Fruit fly (Drosophila melanogaster): ENCODE measurements around the gene CG14570.

CG14570 gene

dm6 chr3L:21694647-21695046, 35.6 kb downstream of the CG14570 start:
- TF ChIP-seq pan (optimal IDR thresholded peaks at IDR 0.05) (no peak), EcR (GFP tag; optimal IDR thresholded peaks at IDR 0.05) (no peak), Dll (optimal IDR thresholded peaks at IDR 0.05) (no peak), usp (GFP tag; optimal IDR thresholded peaks at IDR 0.05) (no peak), CG8478 (optimal IDR thresholded peaks at IDR 0.05) (no peak), psq (optimal IDR thresholded peaks at IDR 0.05) (no peak)

- TF ChIP-seq usp (GFP tag; optimal IDR thresholded peaks at IDR 0.05) (no peak), CG8478 (optimal IDR thresholded peaks at IDR 0.05) (no peak), Dll (optimal IDR thresholded peaks at IDR 0.05) (no peak), pan (optimal IDR thresholded peaks at IDR 0.05) (no peak), EcR (GFP tag; optimal IDR thresholded peaks at IDR 0.05) (no peak), psq (optimal IDR thresholded peaks at IDR 0.05) (no peak)
Measured at dm6 chr3L:21688607-21689129, 41.6 kb downstream of the CG14570 start.

- no peak for TF ChIP-seq EcR (GFP tag; optimal IDR thresholded peaks at IDR 0.05)
- no peak for TF ChIP-seq Dll (optimal IDR thresholded peaks at IDR 0.05)
- no peak for TF ChIP-seq usp (GFP tag; optimal IDR thresholded peaks at IDR 0.05)
- no peak for TF ChIP-seq pan (optimal IDR thresholded peaks at IDR 0.05)
- TF ChIP-seq psq (optimal IDR thresholded peaks at IDR 0.05): no peak
- no peak for TF ChIP-seq CG8478 (optimal IDR thresholded peaks at IDR 0.05)
Measured at dm6 chr3L:21685753-21686152, 44.5 kb downstream of the CG14570 start.

dm6 chr3L:21683942-21684341, 46.3 kb downstream of the CG14570 start, which contains the start of gene Sfp78E:
Sfp78E (minus strand) TSS chr3L:21684042.
- TF ChIP-seq EcR (GFP tag; optimal IDR thresholded peaks at IDR 0.05) (no peak), CG8478 (optimal IDR thresholded peaks at IDR 0.05) (no peak), Dll (optimal IDR thresholded peaks at IDR 0.05) (no peak), usp (GFP tag; optimal IDR thresholded peaks at IDR 0.05) (no peak), pan (optimal IDR thresholded peaks at IDR 0.05) (no peak), psq (optimal IDR thresholded peaks at IDR 0.05) (no peak)

dm6 chr3L:21679687-21680086, 50.6 kb downstream of the CG14570 start, which contains the start of the genes Als2 and CG11248:
Als2 (minus strand) TSS chr3L:21679755.
CG11248 (plus strand) TSS chr3L:21680050.
- TF ChIP-seq usp (GFP tag; optimal IDR thresholded peaks at IDR 0.05) (no peak), CG8478 (optimal IDR thresholded peaks at IDR 0.05) (no peak)
